Fruit fly (Drosophila melanogaster): ENCODE data around the gene Fim.

Fim gene

DNA sequence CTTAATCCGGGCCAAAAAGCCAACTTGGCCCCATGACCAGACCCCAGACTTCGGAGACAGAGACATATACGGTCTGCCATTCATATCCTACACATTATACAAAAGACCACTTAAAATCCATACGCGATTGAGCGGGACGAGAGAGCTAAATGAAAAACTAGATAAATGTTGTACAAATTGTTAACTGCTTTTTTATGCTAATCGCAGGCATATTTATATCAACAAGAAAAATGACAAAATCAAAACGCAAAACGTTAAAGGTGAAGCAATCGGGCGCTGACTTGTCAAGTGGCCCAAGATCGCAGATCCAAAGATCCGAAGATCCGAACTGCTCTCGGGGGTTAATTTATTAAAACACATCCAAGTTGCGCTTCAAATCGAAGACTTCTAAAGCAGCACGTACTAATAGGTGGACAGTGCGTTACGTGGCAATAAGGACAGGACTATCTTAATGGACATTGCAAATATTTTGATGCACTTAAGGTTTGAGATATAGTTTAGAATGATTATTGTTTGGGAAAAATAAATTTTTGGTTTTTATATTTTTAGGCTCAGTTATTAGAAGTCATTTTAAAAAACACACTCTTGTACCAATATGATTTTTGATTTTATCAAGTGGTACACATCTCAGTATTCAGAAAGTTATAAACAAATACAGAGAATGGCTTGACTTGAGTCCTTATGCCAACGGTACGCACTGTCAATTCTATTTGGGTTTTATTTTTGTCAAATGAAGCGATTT, 28.4 kb upstream of the Fim start (continued):
- no peak for TF ChIP-seq mld (GFP tag; IDR thresholded peaks at IDR 0.05; ENCODE audit: partially characterized antibody)
- TF ChIP-seq CG10979 (tag; optimal IDR thresholded peaks at IDR 0.05): peak; percentile 35
- TF ChIP-seq ato (GFP tag; IDR thresholded peaks at IDR 0.05; ENCODE audit: partially characterized antibody): no peak
- TF ChIP-seq CG10147 (GFP tag; optimal IDR thresholded peaks at IDR 0.05): peak; percentile 77
- no peak for TF ChIP-seq trem (tag; optimal IDR thresholded peaks at IDR 0.05)
- peak; percentile 23 for TF ChIP-seq bab2 (GFP tag; optimal IDR thresholded peaks at IDR 0.05)
- peak; percentile 45 for TF ChIP-seq abd-A (tag; optimal IDR thresholded peaks at IDR 0.05)
- no peak for TF ChIP-seq CG13123 (GFP tag; optimal IDR thresholded peaks at IDR 0.05)
- TF ChIP-seq disco-r (GFP tag; optimal IDR thresholded peaks at IDR 0.05): peak; percentile 2
- peak; percentile 37 for TF ChIP-seq CG7786 (GFP tag; optimal IDR thresholded peaks at IDR 0.05)
- no peak for TF ChIP-seq CG34224 (GFP tag; IDR thresholded peaks at IDR 0.05; ENCODE audit: partially characterized antibody)
- TF ChIP-seq Dip3 (GFP tag; optimal IDR thresholded peaks at IDR 0.05): peak; percentile 20
- peak; percentile 79; the same call in 2 of the 3 replicates for TF ChIP-seq dysf (GFP tag; IDR thresholded peaks at IDR 0.05)
- no peak for TF ChIP-seq Eip74EF (GFP tag; optimal IDR thresholded peaks at IDR 0.05)
- TF ChIP-seq slou (GFP tag; optimal IDR thresholded peaks at IDR 0.05): no peak
- TF ChIP-seq ftz-f1 (GFP tag; optimal IDR thresholded peaks at IDR 0.05): no peak

- TF ChIP-seq Nf-YB (GFP tag; optimal IDR thresholded peaks at IDR 0.05) (peak; percentile 2), CG8478 (optimal IDR thresholded peaks at IDR 0.05) (no peak), CG2120 (GFP tag; optimal IDR thresholded peaks at IDR 0.05) (no peak), CG16863 (GFP tag; optimal IDR thresholded peaks at IDR 0.05) (no peak), pho (GFP tag; optimal IDR thresholded peaks at IDR 0.05) (no peak), MTF-1 (GFP tag; optimal IDR thresholded peaks at IDR 0.05; ENCODE audit: borderline replicate concordance) (no peak), Fer3 (tag; optimal IDR thresholded peaks at IDR 0.05) (no peak), sc (optimal IDR thresholded peaks at IDR 0.05) (no peak), sc (GFP tag; optimal IDR thresholded peaks at IDR 0.05) (no peak), CG10274 (GFP tag; optimal IDR thresholded peaks at IDR 0.05) (no peak), gfzf (GFP tag; optimal IDR thresholded peaks at IDR 0.05) (no peak), CG9609 (GFP tag; optimal IDR thresholded peaks at IDR 0.05) (no peak), CG17612 (GFP tag; IDR thresholded peaks at IDR 0.05) (no peak), Hmr (GFP tag; optimal IDR thresholded peaks at IDR 0.05) (no peak), ERR (GFP tag; optimal IDR thresholded peaks at IDR 0.05) (no peak), sim (GFP tag; IDR thresholded peaks at IDR 0.05) (no peak), Dfd (GFP tag; optimal IDR thresholded peaks at IDR 0.05) (no peak), CG8290 (GFP tag; optimal IDR thresholded peaks at IDR 0.05) (no peak), CG8290 (tag; optimal IDR thresholded peaks at IDR 0.05) (no peak), CG1792 (GFP tag; optimal IDR thresholded peaks at IDR 0.05) (no peak), eve (GFP tag; optimal IDR thresholded peaks at IDR 0.05) (peak in 1 of 2 experiments; percentile 4), Hmx (GFP tag; optimal IDR thresholded peaks at IDR 0.05) (no peak), repo (GFP tag; optimal IDR thresholded peaks at IDR 0.05) (no peak), Ets65A (GFP tag) (peak; percentile 83), CG12942 (GFP tag; optimal IDR thresholded peaks at IDR 0.05) (no peak), Max (GFP tag; optimal IDR thresholded peaks at IDR 0.05) (no peak), CG10654 (GFP tag; optimal IDR thresholded peaks at IDR 0.05) (no peak), Med (GFP tag) (peak; percentile 29), CG13296 (GFP tag; optimal IDR thresholded peaks at IDR 0.05) (no peak), az2 (GFP tag; optimal IDR thresholded peaks at IDR 0.05) (no peak), CG18011 (GFP tag; optimal IDR thresholded peaks at IDR 0.05) (no peak), CG7271 (tag; optimal IDR thresholded peaks at IDR 0.05) (no peak), Sox100B (GFP tag; optimal IDR thresholded peaks at IDR 0.05) (no peak), CG5953 (GFP tag; IDR thresholded peaks at IDR 0.05) (no peak), bsh (GFP tag; optimal IDR thresholded peaks at IDR 0.05) (no peak)
Measured at dm6 chrX:17322852-17323251, 21.1 kb upstream of the Fim start.

All from whole organism, embryonic.